Fruit fly (Drosophila melanogaster): Measurements from ENCODE around the gene CG6686.

dm6 chr2L:11987945-11988344 is at the start of gene CG6686, which contains the start of gene CG34163:
- TF ChIP-seq CG10274 (GFP tag; optimal IDR thresholded peaks at IDR 0.05): no peak
- no peak for TF ChIP-seq CG1832 (GFP tag; optimal IDR thresholded peaks at IDR 0.05)
- no peak for TF ChIP-seq salm (tag; optimal IDR thresholded peaks at IDR 0.05)
- TF ChIP-seq Usf (GFP tag; optimal IDR thresholded peaks at IDR 0.05): no peak
- no peak for TF ChIP-seq eyg (GFP tag; optimal IDR thresholded peaks at IDR 0.05)
- no peak for TF ChIP-seq NK7.1 (GFP tag; optimal IDR thresholded peaks at IDR 0.05)

Measured in whole organism, embryonic.